Fruit fly (Drosophila melanogaster): ENCODE results near the gene Coq6.

Coq6 gene

dm6 chr2L:5547288-5547777 is 15.3 kb upstream of the Coq6 start:
- TF ChIP-seq br (GFP tag; optimal IDR thresholded peaks at IDR 0.05) (no peak), Dfd (GFP tag; optimal IDR thresholded peaks at IDR 0.05) (no peak), Hnf4 (GFP tag; optimal IDR thresholded peaks at IDR 0.05) (no peak), rgr (GFP tag; optimal IDR thresholded peaks at IDR 0.05) (peak; percentile 67), GATAd (GFP tag; optimal IDR thresholded peaks at IDR 0.05) (no peak), Dif (GFP tag; optimal IDR thresholded peaks at IDR 0.05; ENCODE audit: partially characterized antibody) (peak; percentile 13), Mio (GFP tag; optimal IDR thresholded peaks at IDR 0.05) (no peak)

- peak; percentile 71 for TF ChIP-seq woc (GFP tag; optimal IDR thresholded peaks at IDR 0.05)
- peak; percentile 76 for TF ChIP-seq HLH106 (tag; optimal IDR thresholded peaks at IDR 0.05)
- TF ChIP-seq Hr83 (GFP tag; optimal IDR thresholded peaks at IDR 0.05; ENCODE audit: poor library complexity, severe bottlenecking) = no peak
- no peak for TF ChIP-seq GATAd (GFP tag; optimal IDR thresholded peaks at IDR 0.05)
- TF ChIP-seq psq (GFP tag; optimal IDR thresholded peaks at IDR 0.05) = peak; percentile 90
- peak; percentile 72 for TF ChIP-seq h (GFP tag; optimal IDR thresholded peaks at IDR 0.05)
- TF ChIP-seq brk (GFP tag; optimal IDR thresholded peaks at IDR 0.05) = peak; percentile 61
- no peak for TF ChIP-seq Abd-B (GFP tag; optimal IDR thresholded peaks at IDR 0.05)
- no peak for TF ChIP-seq Dif (GFP tag; optimal IDR thresholded peaks at IDR 0.05; ENCODE audit: partially characterized antibody)
- peak; percentile 28 for TF ChIP-seq ey (GFP tag; optimal IDR thresholded peaks at IDR 0.05)
- peak; percentile 48 for TF ChIP-seq fru (GFP tag; optimal IDR thresholded peaks at IDR 0.05)
- peak in 1 of 2 experiments; percentile 70 for TF ChIP-seq foxo (GFP tag; optimal IDR thresholded peaks at IDR 0.05)
- TF ChIP-seq CrebA (GFP tag; optimal IDR thresholded peaks at IDR 0.05; ENCODE audit: borderline replicate concordance) = no peak
- TF ChIP-seq br (GFP tag; optimal IDR thresholded peaks at IDR 0.05) = peak; percentile 26
- TF ChIP-seq Dfd (GFP tag; optimal IDR thresholded peaks at IDR 0.05) = no peak
- TF ChIP-seq OdsH (GFP tag; optimal IDR thresholded peaks at IDR 0.05) = peak; percentile 20
- TF ChIP-seq Hnf4 (GFP tag; optimal IDR thresholded peaks at IDR 0.05) = peak; percentile 14
- no peak for TF ChIP-seq Sp1 (GFP tag; optimal IDR thresholded peaks at IDR 0.05)
- peak; percentile 12 for TF ChIP-seq sage (GFP tag; optimal IDR thresholded peaks at IDR 0.05)
- TF ChIP-seq dmrt93B (GFP tag; optimal IDR thresholded peaks at IDR 0.05) = peak; percentile 61
- no peak for TF ChIP-seq Jra (GFP tag; optimal IDR thresholded peaks at IDR 0.05)
- no peak for TF ChIP-seq Myc (optimal IDR thresholded peaks at IDR 0.05)
- TF ChIP-seq Rel (GFP tag; optimal IDR thresholded peaks at IDR 0.05) = no peak
- TF ChIP-seq Rel (tag; optimal IDR thresholded peaks at IDR 0.05) = no peak
- TF ChIP-seq CG32264 (GFP tag; optimal IDR thresholded peaks at IDR 0.05) = no peak
- no peak for TF ChIP-seq Hr78 (GFP tag; optimal IDR thresholded peaks at IDR 0.05)
- no peak for TF ChIP-seq tai (GFP tag; optimal IDR thresholded peaks at IDR 0.05)
- TF ChIP-seq usp (GFP tag; optimal IDR thresholded peaks at IDR 0.05) = no peak
- no peak for TF ChIP-seq jim (GFP tag; optimal IDR thresholded peaks at IDR 0.05)
- TF ChIP-seq Vsx2 (GFP tag; optimal IDR thresholded peaks at IDR 0.05; ENCODE audit: partially characterized antibody) = peak; percentile 56
- no peak for TF ChIP-seq pan (optimal IDR thresholded peaks at IDR 0.05)
- no peak for TF ChIP-seq dsf (GFP tag; optimal IDR thresholded peaks at IDR 0.05; ENCODE audit: borderline replicate concordance)
- TF ChIP-seq sv (GFP tag; optimal IDR thresholded peaks at IDR 0.05) = peak; percentile 78
- peak; percentile 31 for TF ChIP-seq rgr (GFP tag; optimal IDR thresholded peaks at IDR 0.05)
- no peak for TF ChIP-seq N (GFP tag; optimal IDR thresholded peaks at IDR 0.05)
- TF ChIP-seq dl (GFP tag; optimal IDR thresholded peaks at IDR 0.05; ENCODE audit: insufficient read depth in 1 of 2, partially characterized antibody in 2 of 2) = peak in 1 of 2 experiments; percentile 18
- TF ChIP-seq lola (GFP tag; optimal IDR thresholded peaks at IDR 0.05) = no peak
- TF ChIP-seq CG9705 (GFP tag; optimal IDR thresholded peaks at IDR 0.05) = peak; percentile 3
- TF ChIP-seq Mio (GFP tag; optimal IDR thresholded peaks at IDR 0.05) = no peak
These were observed 14.7 kb upstream of the Coq6 start, which contains the start of gene Oscillin for dm6 chr2L:5546518-5547287. TSS of gene Oscillin (plus strand) at chr2L:5547086.

All from whole organism, wandering third instar larva.